Fruit fly (Drosophila melanogaster) S2 (cell line): ENCODE measurements around the gene Galphaf.

Source experiments
- CG8478 ChIP-seq: fragments of >200 bp; optimal IDR thresholded peaks from 2 replicates; lab custom pipeline; 2018
- CTCF ChIP-seq, 2 experiments: fragments of >200 bp; optimal IDR thresholded peaks; 2 replicates each; lab custom pipeline; 2018

DNA sequence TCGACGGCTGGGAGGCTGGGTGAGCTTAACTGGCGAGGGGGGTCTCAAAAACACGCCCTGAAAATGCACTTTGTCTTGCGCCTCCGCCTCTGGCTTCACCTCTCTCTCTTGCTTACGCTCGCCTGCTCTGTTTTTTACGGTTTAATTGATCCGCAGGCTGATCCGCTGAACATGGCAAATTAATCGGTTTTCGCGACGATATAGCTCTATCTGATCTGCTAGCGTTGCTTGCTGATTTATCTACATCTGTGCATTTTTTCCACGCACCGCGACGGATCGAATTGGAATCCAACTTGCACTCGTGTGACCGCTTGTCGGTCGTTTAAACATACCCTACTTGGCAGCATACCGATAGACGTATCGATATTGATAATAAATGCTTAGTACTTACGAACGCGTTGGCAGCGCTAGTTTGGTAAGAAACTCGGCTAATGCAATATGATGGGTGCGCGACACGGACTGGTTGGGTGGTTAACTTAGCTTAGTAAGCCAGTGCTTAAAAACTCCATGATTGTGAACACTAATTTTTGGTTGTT lies 20.1 kb downstream of the Galphaf start, which contains the start of gene Abl:
- TF ChIP-seq CTCF (optimal IDR thresholded peaks at IDR 0.05; lab: Kevin White, UChicago) (peak; percentile 76 to 78), CG8478 (lab: Kevin White, UChicago) (no peak)
